Fruit fly (Drosophila melanogaster) whole organism, embryonic: Measurements from ENCODE around the gene CG13359.

Experiments used
- Ada2b ChIP-seq: fragments of 200-800 bp; sonication (Bioruptor generic); IDR thresholded peaks from 2 replicates; pipeline ENCODE4 v1.3.6; 2022; ENCODE audit warnings: missing biosample characterization, missing genetic modification characterization
- Aef1 ChIP-seq: fragments of 200-800 bp; sonication (Bioruptor generic); IDR thresholded peaks from 3 replicates; pipeline ENCODE4 v1.3.6; 2022; ENCODE audit warnings: missing biosample characterization, missing genetic modification characterization
- CG10654 ChIP-seq: fragments of 200-800 bp; sonication (Bioruptor generic); optimal IDR thresholded peaks from 2 replicates; lab custom pipeline; 2016; ENCODE audit warnings: missing biosample characterization, missing genetic modification characterization
- CG11560 ChIP-seq: fragments of 200-800 bp; sonication (Bioruptor generic); IDR thresholded peaks from 3 replicates; pipeline ENCODE4 v1.3.6; 2022; ENCODE audit warnings: missing biosample characterization, missing genetic modification characterization
- CG12219 ChIP-seq: fragments of 200-800 bp; sonication (Bioruptor generic); optimal IDR thresholded peaks from 3 replicates; lab custom pipeline; 2018; ENCODE audit warnings: missing biosample characterization, mild to moderate bottlenecking, missing genetic modification characterization
- CG1233 ChIP-seq: fragments of 200-800 bp; sonication (Bioruptor generic); optimal IDR thresholded peaks from 4 replicates; lab custom pipeline; 2018; ENCODE audit warnings: missing biosample characterization, mild to moderate bottlenecking, missing genetic modification characterization
- CG12659 ChIP-seq: fragments of 200-800 bp; sonication (Bioruptor generic); optimal IDR thresholded peaks from 3 replicates; lab custom pipeline; 2017; ENCODE audit warnings: mild to moderate bottlenecking, missing biosample characterization, missing genetic modification reagents, missing genetic modification characterization
- CG12942 ChIP-seq: fragments of 200-800 bp; sonication (Bioruptor generic); optimal IDR thresholded peaks from 3 replicates; lab custom pipeline; 2016; ENCODE audit warnings: missing biosample characterization, missing genetic modification characterization
- CG14710 ChIP-seq: fragments of 200-800 bp; sonication (Bioruptor generic); optimal IDR thresholded peaks from 3 replicates; lab custom pipeline; 2019; ENCODE audit warnings: missing biosample characterization, mild to moderate bottlenecking, missing genetic modification characterization, moderate library complexity
- CG14860 ChIP-seq: fragments of 200-800 bp; sonication (Bioruptor generic); IDR thresholded peaks from 3 replicates; pipeline ENCODE4 v1.3.6; 2022; ENCODE audit warnings: missing biosample characterization, missing genetic modification characterization; ENCODE audit not compliant: partially characterized antibody
- CG16815 ChIP-seq: fragments of 200-800 bp; sonication (Bioruptor generic); optimal IDR thresholded peaks from 3 replicates; lab custom pipeline; 2017; ENCODE audit warnings: missing biosample characterization, mild to moderate bottlenecking, missing genetic modification characterization
- CG31365 ChIP-seq: fragments of 200-800 bp; sonication (Bioruptor generic); optimal IDR thresholded peaks from 2 replicates; lab custom pipeline; 2018; ENCODE audit warnings: missing biosample characterization, mild to moderate bottlenecking, missing genetic modification characterization
- CG32532 ChIP-seq: fragments of 200-800 bp; sonication (Bioruptor generic); IDR thresholded peaks from 2 replicates; pipeline ENCODE4 v1.3.6; 2022; ENCODE audit warnings: missing biosample characterization, missing genetic modification characterization
- CG4854 ChIP-seq: fragments of 200-800 bp; sonication (Bioruptor generic); optimal IDR thresholded peaks from 2 replicates; lab custom pipeline; 2016; ENCODE audit warnings: missing biosample characterization, missing genetic modification characterization, inconsistent platforms
- CG6654 ChIP-seq: fragments of 200-800 bp; sonication (Bioruptor generic); optimal IDR thresholded peaks from 2 replicates; lab custom pipeline; 2017; ENCODE audit warnings: missing biosample characterization, mild to moderate bottlenecking, missing genetic modification characterization
- CG6689 ChIP-seq: fragments of 200-800 bp; sonication (Bioruptor generic); IDR thresholded peaks from 2 replicates; pipeline ENCODE4 v1.3.6; 2022; ENCODE audit warnings: missing biosample characterization, missing genetic modification characterization
- CG6791 ChIP-seq: fragments of 200-800 bp; sonication (Bioruptor generic); IDR thresholded peaks from 3 replicates; pipeline ENCODE4 v1.3.6; 2022; ENCODE audit warnings: missing biosample characterization, missing genetic modification characterization; ENCODE audit not compliant: partially characterized antibody
- CG6813 ChIP-seq: fragments of 200-800 bp; sonication (Bioruptor generic); optimal IDR thresholded peaks from 2 replicates; lab custom pipeline; 2017; ENCODE audit warnings: missing biosample characterization, missing genetic modification characterization, mild to moderate bottlenecking, moderate library complexity, missing genetic modification reagents
- CG8388 ChIP-seq: fragments of 200-800 bp; sonication (Bioruptor generic); optimal IDR thresholded peaks from 2 replicates; lab custom pipeline; 2019; ENCODE audit warnings: missing biosample characterization, mild to moderate bottlenecking, missing genetic modification characterization, moderate library complexity
- Dll ChIP-seq: fragments of 200-800 bp; sonication (Bioruptor generic); IDR thresholded peaks from 4 replicates; pipeline ENCODE4 v1.3.6; 2022; ENCODE audit warnings: missing biosample characterization, missing genetic modification characterization; ENCODE audit not compliant: partially characterized antibody
- Drgx ChIP-seq: fragments of 200-800 bp; sonication (Bioruptor generic); IDR thresholded peaks from 2 replicates; pipeline ENCODE4 v1.3.6; 2022; ENCODE audit warnings: missing biosample characterization, missing genetic modification characterization
- E2f1 ChIP-seq: fragments of 200-800 bp; sonication (Bioruptor generic); IDR thresholded peaks from 2 replicates; pipeline ENCODE4 v1.3.6; 2022; ENCODE audit warnings: missing biosample characterization, missing genetic modification characterization
- GATAe ChIP-seq: fragments of 200-800 bp; sonication (Bioruptor generic); conservative IDR thresholded peaks from 2 replicates; pipeline ENCODE4 v1.3.6; 2022; ENCODE audit warnings: missing biosample characterization, missing genetic modification characterization
- HLH3B ChIP-seq: fragments of 200-800 bp; sonication (Bioruptor generic); IDR thresholded peaks from 2 replicates; pipeline ENCODE4 v1.3.6; 2022; ENCODE audit warnings: missing biosample characterization, missing genetic modification characterization
- HLHmδ ChIP-seq: fragments of 200-800 bp; sonication (Bioruptor generic); optimal IDR thresholded peaks from 2 replicates; lab custom pipeline; 2018; ENCODE audit warnings: missing biosample characterization, mild to moderate bottlenecking, missing genetic modification characterization, moderate library complexity
- Hand ChIP-seq: fragments of 200-800 bp; sonication (Bioruptor generic); optimal IDR thresholded peaks from 2 replicates; lab custom pipeline; 2017; ENCODE audit warnings: mild to moderate bottlenecking, missing biosample characterization, missing genetic modification reagents, missing genetic modification characterization
- Hmx ChIP-seq: fragments of 200-800 bp; sonication (Bioruptor generic); optimal IDR thresholded peaks from 2 replicates; lab custom pipeline; 2016; ENCODE audit warnings: missing biosample characterization, missing genetic modification characterization
- Kr ChIP-seq: fragments of 200-800 bp; sonication (Bioruptor generic); optimal IDR thresholded peaks from 2 replicates; lab custom pipeline; 2017; ENCODE audit warnings: missing biosample characterization, mild to moderate bottlenecking, missing genetic modification characterization
- Nf-YC ChIP-seq: fragments of 200-800 bp; optimal IDR thresholded peaks from 3 replicates; lab custom pipeline; 2019; ENCODE audit warnings: missing biosample characterization, mild to moderate bottlenecking, missing genetic modification characterization, moderate library complexity
- Rfx ChIP-seq: fragments of 200-800 bp; sonication (Bioruptor generic); IDR thresholded peaks from 2 replicates; pipeline ENCODE4 v1.3.6; 2022; ENCODE audit warnings: missing biosample characterization, missing genetic modification characterization
- Scr ChIP-seq: fragments of 200-800 bp; sonication (Bioruptor generic); IDR thresholded peaks from 2 replicates; pipeline ENCODE4 v1.3.6; 2022; ENCODE audit warnings: missing biosample characterization, missing genetic modification characterization; ENCODE audit not compliant: partially characterized antibody
- cas ChIP-seq: fragments of 200-800 bp; sonication (Bioruptor generic); IDR thresholded peaks from 2 replicates; pipeline ENCODE4 v1.3.6; 2022; ENCODE audit warnings: missing biosample characterization, missing genetic modification characterization
- caup ChIP-seq: fragments of 200-800 bp; sonication (Bioruptor generic); optimal IDR thresholded peaks from 3 replicates; lab custom pipeline; 2017; ENCODE audit warnings: missing biosample characterization, mild to moderate bottlenecking, missing genetic modification characterization, moderate library complexity; ENCODE audit not compliant: severe bottlenecking
- crc ChIP-seq: fragments of 200-800 bp; sonication (Bioruptor generic); optimal IDR thresholded peaks from 2 replicates; lab custom pipeline; 2016; ENCODE audit warnings: missing biosample characterization, missing genetic modification characterization
- esg ChIP-seq: fragments of 200-800 bp; sonication (Bioruptor generic); conservative IDR thresholded peaks from 2 replicates; pipeline ENCODE4 v1.3.6; 2022; ENCODE audit warnings: missing biosample characterization, missing genetic modification characterization
- fd64A ChIP-seq: fragments of 200-800 bp; sonication (Bioruptor generic); optimal IDR thresholded peaks from 3 replicates; lab custom pipeline; 2018; ENCODE audit warnings: missing biosample characterization, mild to moderate bottlenecking, missing genetic modification characterization
- gem ChIP-seq: fragments of 200-800 bp; sonication (Bioruptor generic); optimal IDR thresholded peaks from 2 replicates; lab custom pipeline; 2019; ENCODE audit warnings: missing biosample characterization, mild to moderate bottlenecking, missing genetic modification characterization, moderate library complexity
- gsb-n ChIP-seq: fragments of 200-800 bp; sonication (Bioruptor generic); optimal IDR thresholded peaks from 3 replicates; lab custom pipeline; 2018; ENCODE audit warnings: missing biosample characterization, mild to moderate bottlenecking, missing genetic modification characterization
- luna ChIP-seq: fragments of 200-800 bp; sonication (Bioruptor generic); optimal IDR thresholded peaks from 2 replicates; lab custom pipeline; 2016; ENCODE audit warnings: missing biosample characterization, missing genetic modification characterization
- mld ChIP-seq: fragments of 200-800 bp; sonication (Bioruptor generic); IDR thresholded peaks from 3 replicates; pipeline ENCODE4 v1.3.6; 2022; ENCODE audit warnings: missing biosample characterization, missing genetic modification characterization; ENCODE audit not compliant: partially characterized antibody
- nerfin-2 ChIP-seq: fragments of 200-800 bp; sonication (Bioruptor generic); IDR thresholded peaks from 2 replicates; pipeline ENCODE4 v1.3.6; 2022; ENCODE audit warnings: missing biosample characterization, missing genetic modification characterization; ENCODE audit not compliant: partially characterized antibody
- odd ChIP-seq: fragments of 200-800 bp; sonication (Bioruptor generic); optimal IDR thresholded peaks from 2 replicates; lab custom pipeline; 2017; ENCODE audit warnings: missing biosample characterization, mild to moderate bottlenecking, missing genetic modification characterization
- sc ChIP-seq, 3 experiments: fragments of >200 bp in 2 of 3; fragments of 200-800 bp in 1 of 3; sonication (Bioruptor generic) in 1 of 3; optimal IDR thresholded peaks; 2 replicates in 2 of 3; 3 replicates in 1 of 3; lab custom pipeline; 2017; ENCODE audit warnings: mild to moderate bottlenecking in 1 of 3, missing biosample characterization in 1 of 3, missing genetic modification characterization in 1 of 3, missing genetic modification reagents in 1 of 3
- sima ChIP-seq: fragments of 200-800 bp; sonication (Bioruptor generic); optimal IDR thresholded peaks from 2 replicates; lab custom pipeline; 2016; ENCODE audit warnings: missing biosample characterization, missing genetic modification characterization
- stc ChIP-seq: fragments of 200-800 bp; sonication (Bioruptor generic); IDR thresholded peaks from 2 replicates; pipeline ENCODE4 v1.3.6; 2022; ENCODE audit warnings: missing biosample characterization, missing genetic modification characterization
- twi ChIP-seq: fragments of 200-800 bp; optimal IDR thresholded peaks from 2 replicates; lab custom pipeline; 2019; ENCODE audit warnings: missing biosample characterization, mild to moderate bottlenecking, missing genetic modification characterization, moderate library complexity
- tx ChIP-seq: fragments of 200-800 bp; sonication (Bioruptor generic); optimal IDR thresholded peaks from 2 replicates; lab custom pipeline; 2016; ENCODE audit warnings: missing biosample characterization, missing genetic modification characterization
- wor ChIP-seq: fragments of 200-800 bp; sonication (Bioruptor generic); IDR thresholded peaks from 2 replicates; pipeline ENCODE4 v1.3.6; 2022; ENCODE audit warnings: missing biosample characterization, missing genetic modification characterization
- z ChIP-seq: fragments of 200-800 bp; sonication (Bioruptor generic); IDR thresholded peaks from 3 replicates; pipeline ENCODE4 v1.3.6; 2022; ENCODE audit warnings: missing biosample characterization, missing genetic modification characterization

The CG13359 gene

dm6 chrX:771431-772064, 31.7 kb downstream of the CG13359 start (continued):
- TF ChIP-seq HLH3B (GFP tag; lab: Robert Waterston, UW) (0 out of 2 replicates have a peak, but pooled peaks have one; percentile 35), CG6813 (GFP tag; lab: Kevin White, UChicago) (peak; percentile 27), Ada2b (GFP tag; lab: Robert Waterston, UW) (no peak), CG12942 (GFP tag; lab: Kevin White, UChicago) (no peak), nerfin-2 (GFP tag; lab: Robert Waterston, UW) (no peak), CG12219 (GFP tag; lab: Kevin White, UChicago) (peak; percentile 19), CG6791 (no peak), tx (GFP tag; lab: Kevin White, UChicago) (no peak), CG8388 (peak; percentile 55), wor (GFP tag; lab: Robert Waterston, UW) (no peak), Nf-YC (no peak), caup (GFP tag; lab: Kevin White, UChicago) (no peak), Dll (GFP tag; lab: Robert Waterston, UW) (no peak), CG32532 (no peak), Hmx (GFP tag; lab: Kevin White, UChicago) (no peak), Scr (GFP tag; lab: Robert Waterston, UW) (no peak), gsb-n (tag; lab: Kevin White, UChicago) (peak; percentile 48), Drgx (GFP tag; lab: Robert Waterston, UW) (no peak), HLHmδ (no peak), mld (GFP tag; lab: Robert Waterston, UW) (no peak), sc (optimal IDR thresholded peaks at IDR 0.05; lab: Kevin White, UChicago) (no peak), sc (GFP tag; optimal IDR thresholded peaks at IDR 0.05; lab: Kevin White, UChicago) (no peak), gem (tag; lab: Kevin White, UChicago) (peak; percentile 69), Aef1 (no peak), luna (no peak), crc (no peak), CG10654 (GFP tag; lab: Kevin White, UChicago) (peak; percentile 14), CG16815 (GFP tag; lab: Kevin White, UChicago) (peak; percentile 23), stc (GFP tag; lab: Robert Waterston, UW) (no peak), Rfx (GFP tag; lab: Robert Waterston, UW) (no peak), sima (GFP tag; lab: Kevin White, UChicago) (no peak), CG31365 (tag; lab: Kevin White, UChicago) (no peak), esg (GFP tag; lab: Robert Waterston, UW) (peak; percentile 30; the same call in 1 of the 2 replicates), CG4854 (GFP tag; lab: Kevin White, UChicago) (no peak), z (GFP tag; lab: Robert Waterston, UW) (no peak), twi (tag; lab: Kevin White, UChicago) (no peak), fd64A (GFP tag; lab: Kevin White, UChicago) (no peak), CG6689 (0 out of 2 replicates have a peak, but pooled peaks have one; percentile 8), GATAe (GFP tag; lab: Robert Waterston, UW) (no peak), odd (GFP tag; lab: Kevin White, UChicago) (no peak), CG14860 (GFP tag; lab: Robert Waterston, UW) (no peak), CG6654 (GFP tag; lab: Kevin White, UChicago) (no peak), CG11560 (tag; lab: Robert Waterston, UW) (no peak), cas (GFP tag; lab: Robert Waterston, UW) (no peak), CG1233 (no peak), E2f1 (GFP tag; lab: Robert Waterston, UW) (peak; percentile 23; the same call in 1 of the 2 replicates), Kr (GFP tag; lab: Kevin White, UChicago) (peak; percentile 2), CG12659 (peak; percentile 1), Hand (GFP tag; lab: Kevin White, UChicago) (no peak), CG14710 (tag; lab: Kevin White, UChicago) (peak; percentile 45)
